Fruit fly (Drosophila melanogaster): ENCODE results near the gene CG34148.

dm6 chr3R:21837069-21837977 lies 41.2 kb downstream of the CG34148 start:
- TF ChIP-seq EcR (GFP tag; optimal IDR thresholded peaks at IDR 0.05) (peak in 1 of 2 experiments; percentile 89), usp (GFP tag; optimal IDR thresholded peaks at IDR 0.05) (no peak), Dll (optimal IDR thresholded peaks at IDR 0.05) (no peak)

Data from whole organism.